Worm (Caenorhabditis elegans): Measurements from ENCODE around the gene T22F3.7.

The T22F3.7 gene

ce11 chrV:3551765-3552164, 48.7 kb downstream of the T22F3.7 start, which contains the start of gene grl-28 (continued):
- TF ChIP-seq B0035.1 (tag; optimal IDR thresholded peaks at IDR 0.05), result no peak
- TF ChIP-seq ama-1 (optimal IDR thresholded peaks at IDR 0.05), result no peak
- TF ChIP-seq ama-1 (GFP tag; optimal IDR thresholded peaks at IDR 0.05), result no peak

- TF ChIP-seq unc-62 (GFP tag; optimal IDR thresholded peaks at IDR 0.05) (no peak), F22D6.2 (tag; optimal IDR thresholded peaks at IDR 0.05) (no peak), egl-44 (GFP tag; IDR thresholded peaks at IDR 0.05) (no peak), mes-4 (tag; optimal IDR thresholded peaks at IDR 0.05) (no peak), xnd-1 (tag; optimal IDR thresholded peaks at IDR 0.05) (no peak), F23B12.7 (tag; optimal IDR thresholded peaks at IDR 0.05; ENCODE audit: insufficient read depth) (no peak), mcd-1 (GFP tag; IDR thresholded peaks at IDR 0.05) (no peak), ZK185.1 (tag; optimal IDR thresholded peaks at IDR 0.05; ENCODE audit: poor library complexity, severe bottlenecking) (no peak), cebp-1 (GFP tag; IDR thresholded peaks at IDR 0.05) (no peak), cebp-1 (tag; optimal IDR thresholded peaks at IDR 0.05) (no peak), dox-1 (GFP tag; IDR thresholded peaks at IDR 0.05) (no peak), Y56A3A.18 (GFP tag; IDR thresholded peaks at IDR 0.05) (no peak), lsy-27 (tag; optimal IDR thresholded peaks at IDR 0.05; ENCODE audit: borderline replicate concordance, insufficient read depth) (no peak), C17E4.6 (GFP tag; IDR thresholded peaks at IDR 0.05) (no peak), fkh-3 (tag; optimal IDR thresholded peaks at IDR 0.05) (no peak), F52B5.7 (tag; optimal IDR thresholded peaks at IDR 0.05) (no peak), pbrm-1 (GFP tag; IDR thresholded peaks at IDR 0.05) (no peak), F37B4.10 (GFP tag; IDR thresholded peaks at IDR 0.05) (no peak), ekl-4 (GFP tag; IDR thresholded peaks at IDR 0.05) (no peak), D2030.7 (GFP tag; IDR thresholded peaks at IDR 0.05) (no peak)
Observed at ce11 chrV:3549553-3549952, 50.9 kb downstream of the T22F3.7 start, which contains the start of gene sri-21. Gene sri-21, plus strand, starts transcription at chrV:3549853.

- no peak for TF ChIP-seq sea-2 (GFP tag; IDR thresholded peaks at IDR 0.05)
- TF ChIP-seq lag-1 (GFP tag; IDR thresholded peaks at IDR 0.05), result no peak
- TF ChIP-seq Y67H2A.10 (GFP tag; conservative IDR thresholded peaks at IDR 0.05), result no peak
- TF ChIP-seq Y95B8A.8 (GFP tag; IDR thresholded peaks at IDR 0.05), result no peak
- TF ChIP-seq rec-8 (tag; optimal IDR thresholded peaks at IDR 0.05), result no peak
- no peak for TF ChIP-seq athp-1 (tag; optimal IDR thresholded peaks at IDR 0.05)
- no peak for TF ChIP-seq F23B12.7 (tag; optimal IDR thresholded peaks at IDR 0.05; ENCODE audit: insufficient read depth)
Observed at ce11 chrV:3548798-3549197, 51.7 kb downstream of the T22F3.7 start, which contains the start of gene srw-130. Gene srw-130, minus strand, starts transcription at chrV:3548898.
